Fruit fly (Drosophila melanogaster) whole organism, embryonic: ENCODE results near the gene CG45065.

ENCODE experiments used
- Abd-B ChIP-seq: fragments of 200-800 bp; sonication (Bioruptor generic); optimal IDR thresholded peaks from 2 replicates; lab custom pipeline; 2018; ENCODE audit warnings: missing biosample characterization, mild to moderate bottlenecking, missing genetic modification characterization, moderate library complexity
- Aef1 ChIP-seq: fragments of 200-800 bp; sonication (Bioruptor generic); IDR thresholded peaks from 3 replicates; pipeline ENCODE4 v1.3.6; 2022; ENCODE audit warnings: missing biosample characterization, missing genetic modification characterization
- Blimp-1 ChIP-seq: fragments of 200-800 bp; sonication (Bioruptor generic); optimal IDR thresholded peaks from 3 replicates; lab custom pipeline; 2018; ENCODE audit warnings: missing biosample characterization, missing genetic modification characterization, mild to moderate bottlenecking, moderate library complexity, missing genetic modification reagents
- BtbVII ChIP-seq: fragments of 200-800 bp; sonication (Bioruptor generic); optimal IDR thresholded peaks from 3 replicates; lab custom pipeline; 2017; ENCODE audit warnings: missing biosample characterization, mild to moderate bottlenecking, missing genetic modification characterization
- CG11398 ChIP-seq: fragments of 200-800 bp; sonication (Bioruptor generic); optimal IDR thresholded peaks from 2 replicates; lab custom pipeline; 2016; ENCODE audit warnings: missing biosample characterization, missing genetic modification characterization
- CG11456 ChIP-seq: fragments of 200-800 bp; sonication (Bioruptor generic); IDR thresholded peaks from 3 replicates; pipeline ENCODE4 v1.3.6; 2022; ENCODE audit warnings: missing biosample characterization, missing genetic modification characterization
- CG11504 ChIP-seq: fragments of 200-800 bp; sonication (Bioruptor generic); optimal IDR thresholded peaks from 3 replicates; lab custom pipeline; 2019; ENCODE audit warnings: missing biosample characterization, mild to moderate bottlenecking, missing genetic modification characterization, moderate library complexity
- CG11560 ChIP-seq: fragments of 200-800 bp; sonication (Bioruptor generic); IDR thresholded peaks from 3 replicates; pipeline ENCODE4 v1.3.6; 2022; ENCODE audit warnings: missing biosample characterization, missing genetic modification characterization
- CG11723 ChIP-seq: fragments of 200-800 bp; sonication (Bioruptor generic); optimal IDR thresholded peaks from 2 replicates; lab custom pipeline; 2017; ENCODE audit warnings: missing biosample characterization, mild to moderate bottlenecking, missing genetic modification characterization
- CG13123 ChIP-seq: fragments of 200-800 bp; sonication (Bioruptor generic); optimal IDR thresholded peaks from 2 replicates; lab custom pipeline; 2016; ENCODE audit warnings: missing biosample characterization, missing genetic modification characterization
- CG15073 ChIP-seq: fragments of 200-800 bp; sonication (Bioruptor generic); optimal IDR thresholded peaks from 2 replicates; lab custom pipeline; 2016; ENCODE audit warnings: missing biosample characterization, missing genetic modification characterization
- CG17186 ChIP-seq: fragments of 200-800 bp; sonication (Bioruptor generic); optimal IDR thresholded peaks from 3 replicates; lab custom pipeline; 2017; ENCODE audit warnings: missing biosample characterization, missing genetic modification reagents, missing genetic modification characterization
- CG3065 ChIP-seq: fragments of 200-800 bp; sonication (Bioruptor generic); optimal IDR thresholded peaks from 2 replicates; lab custom pipeline; 2016; ENCODE audit warnings: missing biosample characterization, missing genetic modification characterization
- CG3163 ChIP-seq: fragments of 200-800 bp; sonication (Bioruptor generic); optimal IDR thresholded peaks from 3 replicates; lab custom pipeline; 2016; ENCODE audit warnings: missing biosample characterization, missing genetic modification characterization
- CG33213 ChIP-seq: fragments of 200-800 bp; sonication (Bioruptor generic); optimal IDR thresholded peaks from 3 replicates; lab custom pipeline; 2016; ENCODE audit warnings: missing biosample characterization, missing genetic modification characterization
- CG42726 ChIP-seq: fragments of 200-800 bp; sonication (Bioruptor generic); IDR thresholded peaks from 2 replicates; pipeline ENCODE4 v1.3.6; 2022; ENCODE audit warnings: missing biosample characterization, missing genetic modification characterization; ENCODE audit not compliant: partially characterized antibody
- CG4707 ChIP-seq: fragments of 200-800 bp; sonication (Bioruptor generic); optimal IDR thresholded peaks from 2 replicates; lab custom pipeline; 2018; ENCODE audit warnings: missing biosample characterization, mild to moderate bottlenecking, missing genetic modification characterization, moderate library complexity
- CG6791 ChIP-seq: fragments of 200-800 bp; sonication (Bioruptor generic); IDR thresholded peaks from 3 replicates; pipeline ENCODE4 v1.3.6; 2022; ENCODE audit warnings: missing biosample characterization, missing genetic modification characterization; ENCODE audit not compliant: partially characterized antibody
- CG7987 ChIP-seq: fragments of 200-800 bp; sonication (Bioruptor generic); optimal IDR thresholded peaks from 2 replicates; lab custom pipeline; 2018; ENCODE audit warnings: missing biosample characterization, mild to moderate bottlenecking, missing genetic modification characterization, moderate library complexity
- CG8290 ChIP-seq, 3 experiments: fragments of 200-800 bp; sonication (Bioruptor generic); optimal IDR thresholded peaks; 2 replicates each; lab custom pipeline; 2016 to 2019; ENCODE audit warnings: missing biosample characterization in 3 of 3, missing genetic modification characterization in 3 of 3, mild to moderate bottlenecking in 2 of 3, moderate library complexity in 1 of 3
- CG8359 ChIP-seq: fragments of 200-800 bp; sonication (Bioruptor generic); optimal IDR thresholded peaks from 2 replicates; lab custom pipeline; 2017; ENCODE audit warnings: missing biosample characterization, mild to moderate bottlenecking, missing genetic modification characterization, borderline replicate concordance
- CG8388 ChIP-seq: fragments of 200-800 bp; sonication (Bioruptor generic); optimal IDR thresholded peaks from 2 replicates; lab custom pipeline; 2019; ENCODE audit warnings: missing biosample characterization, mild to moderate bottlenecking, missing genetic modification characterization, moderate library complexity
- CG8478 ChIP-seq: fragments of >200 bp; optimal IDR thresholded peaks from 2 replicates; lab custom pipeline; 2018
- CG8765 ChIP-seq: fragments of 200-800 bp; sonication (Bioruptor generic); IDR thresholded peaks from 2 replicates; pipeline ENCODE4 v1.3.6; 2022; ENCODE audit warnings: missing biosample characterization, missing genetic modification characterization
- CTCF ChIP-seq: fragments of 200-800 bp; sonication (Bioruptor generic); optimal IDR thresholded peaks from 2 replicates; lab custom pipeline; 2017; ENCODE audit warnings: missing biosample characterization, mild to moderate bottlenecking, missing genetic modification characterization, moderate library complexity
- D19A ChIP-seq: fragments of 200-800 bp; optimal IDR thresholded peaks from 3 replicates; lab custom pipeline; 2019; ENCODE audit warnings: missing biosample characterization, mild to moderate bottlenecking, missing genetic modification characterization, moderate library complexity
- Dbx ChIP-seq: fragments of 200-800 bp; sonication (Bioruptor generic); IDR thresholded peaks from 3 replicates; pipeline ENCODE4 v1.3.6; 2022; ENCODE audit warnings: missing biosample characterization, missing genetic modification characterization
- Eip74EF ChIP-seq, 2 experiments: fragments of 200-800 bp in 1 of 2; fragments of >200 bp in 1 of 2; sonication (Bioruptor generic) in 1 of 2; optimal IDR thresholded peaks; 2 replicates each; lab custom pipeline; 2017 to 2019; ENCODE audit warnings: missing biosample characterization in 2 of 2, missing genetic modification characterization in 2 of 2, mild to moderate bottlenecking in 1 of 2, moderate library complexity in 1 of 2
- Gug ChIP-seq: fragments of 200-800 bp; sonication (Bioruptor generic); IDR thresholded peaks from 4 replicates; pipeline ENCODE4 v1.3.6; 2022; ENCODE audit warnings: missing biosample characterization, missing genetic modification characterization
- Hr51 ChIP-seq, 2 experiments: fragments of 200-800 bp; sonication (Bioruptor generic); optimal IDR thresholded peaks; 2 replicates in 1 of 2; 3 replicates in 1 of 2; lab custom pipeline; 2016 to 2018; ENCODE audit warnings: missing biosample characterization in 2 of 2, missing genetic modification characterization in 2 of 2, mild to moderate bottlenecking in 1 of 2, moderate library complexity in 1 of 2
- Hsf ChIP-seq: fragments of 200-800 bp; sonication (Bioruptor generic); optimal IDR thresholded peaks from 3 replicates; lab custom pipeline; 2016; ENCODE audit warnings: missing biosample characterization, missing genetic modification characterization
- Meics ChIP-seq: fragments of 200-800 bp; sonication (Bioruptor generic); optimal IDR thresholded peaks from 2 replicates; lab custom pipeline; 2017; ENCODE audit warnings: missing biosample characterization, mild to moderate bottlenecking, missing genetic modification characterization
- Nf-YC ChIP-seq: fragments of 200-800 bp; optimal IDR thresholded peaks from 3 replicates; lab custom pipeline; 2019; ENCODE audit warnings: missing biosample characterization, mild to moderate bottlenecking, missing genetic modification characterization, moderate library complexity
- Oli ChIP-seq: fragments of 200-800 bp; sonication (Bioruptor generic); optimal IDR thresholded peaks from 2 replicates; lab custom pipeline; 2018; ENCODE audit warnings: missing biosample characterization, mild to moderate bottlenecking, missing genetic modification characterization, moderate library complexity
- Pdp1 ChIP-seq, 2 experiments: fragments of 200-800 bp; sonication (Bioruptor generic); optimal IDR thresholded peaks; 3 replicates each; lab custom pipeline; 2016; ENCODE audit warnings: missing biosample characterization in 2 of 2, missing genetic modification characterization in 2 of 2, mild to moderate bottlenecking in 1 of 2, moderate library complexity in 1 of 2
- Scr ChIP-seq: fragments of 200-800 bp; sonication (Bioruptor generic); IDR thresholded peaks from 2 replicates; pipeline ENCODE4 v1.3.6; 2022; ENCODE audit warnings: missing biosample characterization, missing genetic modification characterization; ENCODE audit not compliant: partially characterized antibody
- Vsx1 ChIP-seq: fragments of 200-800 bp; sonication (Bioruptor generic); optimal IDR thresholded peaks from 2 replicates; lab custom pipeline; 2017; ENCODE audit warnings: missing biosample characterization, mild to moderate bottlenecking, missing genetic modification characterization, missing genetic modification reagents
- abd-A ChIP-seq: fragments of 200-800 bp; sonication (Bioruptor generic); optimal IDR thresholded peaks from 3 replicates; lab custom pipeline; 2019; ENCODE audit warnings: missing biosample characterization, mild to moderate bottlenecking, missing genetic modification characterization, moderate library complexity
- ash1 ChIP-seq: fragments of 200-800 bp; sonication (Bioruptor generic); optimal IDR thresholded peaks from 2 replicates; lab custom pipeline; 2018; ENCODE audit warnings: missing biosample characterization, mild to moderate bottlenecking, missing genetic modification characterization
- dan ChIP-seq: fragments of 200-800 bp; sonication (Bioruptor generic); IDR thresholded peaks from 2 replicates; pipeline ENCODE4 v1.3.6; 2022; ENCODE audit warnings: missing biosample characterization, missing genetic modification characterization
- dmrt11E ChIP-seq: fragments of 200-800 bp; sonication (Bioruptor generic); optimal IDR thresholded peaks from 3 replicates; lab custom pipeline; 2018; ENCODE audit warnings: missing biosample characterization, mild to moderate bottlenecking, missing genetic modification characterization, moderate library complexity
- grau ChIP-seq: fragments of 200-800 bp; optimal IDR thresholded peaks from 3 replicates; lab custom pipeline; 2019; ENCODE audit warnings: missing biosample characterization, mild to moderate bottlenecking, missing genetic modification characterization, moderate library complexity
- grn ChIP-seq: fragments of 200-800 bp; sonication (Bioruptor generic); optimal IDR thresholded peaks from 3 replicates; lab custom pipeline; 2017; ENCODE audit warnings: missing biosample characterization, missing genetic modification characterization
- lab ChIP-seq: fragments of 200-800 bp; sonication (Bioruptor generic); optimal IDR thresholded peaks from 3 replicates; lab custom pipeline; 2017; ENCODE audit warnings: missing biosample characterization, missing genetic modification characterization, mild to moderate bottlenecking, moderate library complexity, missing genetic modification reagents
- lmd ChIP-seq: fragments of 200-800 bp; sonication (Bioruptor generic); IDR thresholded peaks from 2 replicates; pipeline ENCODE4 v1.3.6; 2022; ENCODE audit warnings: missing biosample characterization, missing genetic modification characterization
- p53 ChIP-seq: fragments of 200-800 bp; sonication (Bioruptor generic); optimal IDR thresholded peaks from 2 replicates; lab custom pipeline; 2016; ENCODE audit warnings: missing biosample characterization, missing genetic modification characterization
- sens ChIP-seq: fragments of 200-800 bp; sonication (Bioruptor generic); peaks from one replicate; lab custom pipeline; 2016; ENCODE audit warnings: missing biosample characterization, missing genetic modification characterization
- so ChIP-seq: fragments of 200-800 bp; sonication (Bioruptor generic); IDR thresholded peaks from 3 replicates; pipeline ENCODE4 v1.3.6; 2022; ENCODE audit warnings: missing biosample characterization, missing genetic modification characterization
- tap ChIP-seq: fragments of 200-800 bp; optimal IDR thresholded peaks from 3 replicates; lab custom pipeline; 2019; ENCODE audit warnings: missing biosample characterization, mild to moderate bottlenecking, missing genetic modification characterization, moderate library complexity
- ttk ChIP-seq: fragments of 200-800 bp; sonication (Bioruptor generic); IDR thresholded peaks from 2 replicates; pipeline ENCODE4 v2.1.2; 2022; ENCODE audit warnings: missing biosample characterization, missing genetic modification characterization
- vvl ChIP-seq: fragments of 200-800 bp; sonication (Bioruptor generic); IDR thresholded peaks from 2 replicates; pipeline ENCODE4 v1.3.6; 2022; ENCODE audit warnings: missing biosample characterization, missing genetic modification characterization

The CG45065 gene

dm6 chrX:14918750-14919247 lies 36.4 kb upstream of the CG45065 start, which contains the start of gene Eo (continued):
- TF ChIP-seq Vsx1 (GFP tag; lab: Kevin White, UChicago) (peak; percentile 18), p53 (GFP tag; lab: Kevin White, UChicago) (no peak), CG8359 (GFP tag; lab: Kevin White, UChicago) (no peak), Abd-B (GFP tag; lab: Kevin White, UChicago) (peak; percentile 25), ttk (GFP tag; lab: Robert Waterston, UW) (no peak), Aef1 (no peak), so (GFP tag; lab: Robert Waterston, UW) (no peak), CG8478 (lab: Kevin White, UChicago) (no peak), CG3065 (no peak), Hr51 (GFP tag; optimal IDR thresholded peaks at IDR 0.05; lab: Kevin White, UChicago) (peak in 1 of 2 experiments; percentile 11), grau (peak; percentile 5), Oli (tag; lab: Kevin White, UChicago) (no peak), CG8388 (GFP tag; lab: Kevin White, UChicago) (no peak), CG11560 (no peak), CG11398 (GFP tag; lab: Kevin White, UChicago) (no peak), dan (GFP tag; lab: Robert Waterston, UW) (no peak), Hsf (GFP tag; lab: Kevin White, UChicago) (no peak), dmrt11E (tag; lab: Kevin White, UChicago) (no peak), Gug (GFP tag; lab: Robert Waterston, UW) (no peak), CG11456 (GFP tag; lab: Robert Waterston, UW) (no peak), CG6791 (no peak), CG8290 (GFP tag; optimal IDR thresholded peaks at IDR 0.05; lab: Kevin White, UChicago) (peak; percentile 20), CG8290 (tag; optimal IDR thresholded peaks at IDR 0.05; lab: Kevin White, UChicago) (no peak), BtbVII (GFP tag; lab: Kevin White, UChicago) (no peak), Eip74EF (GFP tag; optimal IDR thresholded peaks at IDR 0.05; lab: Kevin White, UChicago) (no peak), Meics (GFP tag; lab: Kevin White, UChicago) (peak; percentile 8), grn (peak; percentile 53), CG42726 (GFP tag; lab: Robert Waterston, UW) (no peak), CG3163 (GFP tag; lab: Kevin White, UChicago) (no peak), sens (GFP tag; lab: Kevin White, UChicago) (peak; percentile 32), CG8765 (no peak), CG17186 (GFP tag; lab: Kevin White, UChicago) (no peak), abd-A (tag; lab: Kevin White, UChicago) (no peak), CG13123 (GFP tag; lab: Kevin White, UChicago) (no peak), lmd (no peak), vvl (GFP tag; lab: Robert Waterston, UW) (no peak), CG7987 (GFP tag; lab: Kevin White, UChicago) (no peak), lab (GFP tag; lab: Kevin White, UChicago) (peak; percentile 28), CG11504 (tag; lab: Kevin White, UChicago) (peak; percentile 27), Pdp1 (GFP tag; optimal IDR thresholded peaks at IDR 0.05; lab: Kevin White, UChicago) (peak in 1 of 2 experiments; percentile 70), Nf-YC (tag; lab: Kevin White, UChicago) (no peak), ash1 (GFP tag; lab: Kevin White, UChicago) (no peak), Dbx (GFP tag; lab: Robert Waterston, UW) (no peak), Scr (GFP tag; lab: Robert Waterston, UW) (no peak), D19A (tag; lab: Kevin White, UChicago) (peak; percentile 3), CG15073 (no peak), CG11723 (GFP tag; lab: Kevin White, UChicago) (no peak), CTCF (peak; percentile 90), CG4707 (GFP tag; lab: Kevin White, UChicago) (no peak), CG33213 (no peak), tap (no peak), Blimp-1 (GFP tag; lab: Kevin White, UChicago) (no peak)
